Worm (Caenorhabditis elegans): ENCODE data around the gene ulp-1.
A peak's percentile ranks its signal among the peaks of the same experiment; 100 is the strongest.

ulp-1 gene

ce11 chrIII:5120593-5120992, 49.0 kb downstream of the ulp-1 start:
- TF ChIP-seq nhr-11 (tag; optimal IDR thresholded peaks at IDR 0.05) (no peak), lsy-2 (tag; optimal IDR thresholded peaks at IDR 0.05) (no peak), nhr-129 (tag; optimal IDR thresholded peaks at IDR 0.05) (no peak), nhr-10 (tag; optimal IDR thresholded peaks at IDR 0.05) (no peak), dmd-4 (tag; optimal IDR thresholded peaks at IDR 0.05) (no peak), mdl-1 (tag; optimal IDR thresholded peaks at IDR 0.05) (no peak), gmeb-1 (tag; optimal IDR thresholded peaks at IDR 0.05) (no peak), ztf-1 (GFP tag; conservative IDR thresholded peaks at IDR 0.05) (no peak), aly-2 (tag; optimal IDR thresholded peaks at IDR 0.05) (no peak), lin-39 (tag; optimal IDR thresholded peaks at IDR 0.05) (no peak), ama-1 (optimal IDR thresholded peaks at IDR 0.05) (no peak), sma-9 (GFP tag; optimal IDR thresholded peaks at IDR 0.05) (no peak), sma-9 (tag; optimal IDR thresholded peaks at IDR 0.05) (no peak), nhr-25 (tag; optimal IDR thresholded peaks at IDR 0.05) (no peak), unc-62 (GFP tag; optimal IDR thresholded peaks at IDR 0.05) (no peak)

- TF ChIP-seq ceh-16 (tag; optimal IDR thresholded peaks at IDR 0.05) (peak; percentile 89), ztf-11 (tag; optimal IDR thresholded peaks at IDR 0.05) (no peak)
Measured at ce11 chrIII:5119063-5119462, 50.5 kb downstream of the ulp-1 start.

All from whole organism, L2 larva.